Worm (Caenorhabditis elegans) whole organism, L1 larva: ENCODE measurements around the gene mrps-33.
"Not testable (repeated sequence)": the region's sequence is repeated elsewhere in the genome, so short reads cannot be mapped to it uniquely, and the experiment has no call there.

Experiments
- C04F5.9 ChIP-seq: sonication (generic microtip); optimal IDR thresholded peaks from 2 replicates; lab custom pipeline; 2016; ENCODE audit warnings: missing genetic modification characterization, missing compliant biosample characterization
- C16A3.4 ChIP-seq: fragments of 150-350 bp; optimal IDR thresholded peaks from 2 replicates; lab custom pipeline; 2014; ENCODE audit warnings: missing biosample characterization, missing genetic modification characterization
- F16B12.6 ChIP-seq: fragments of 150-350 bp; optimal IDR thresholded peaks from 2 replicates; lab custom pipeline; 2014; ENCODE audit warnings: missing biosample characterization, missing genetic modification characterization
- aly-2 ChIP-seq: fragments of 150-350 bp; optimal IDR thresholded peaks from 2 replicates; lab custom pipeline; 2014; ENCODE audit warnings: missing biosample characterization, missing genetic modification characterization
- ama-1 ChIP-seq: fragments of 150-350 bp; optimal IDR thresholded peaks from 2 replicates; lab custom pipeline; 2014
- ceh-8 ChIP-seq: fragments of 200-800 bp; sonication (Bioruptor generic); optimal IDR thresholded peaks from 2 replicates; lab custom pipeline; 2018; ENCODE audit warnings: mild to moderate bottlenecking, missing genetic modification characterization, moderate library complexity, missing compliant biosample characterization
- ceh-82 ChIP-seq, 3 experiments: fragments of 150-350 bp in 1 of 3; sonication (generic microtip) in 2 of 3; optimal IDR thresholded peaks; 2 replicates each; lab custom pipeline; 2014 to 2017; ENCODE audit warnings: missing biosample characterization in 3 of 3, missing genetic modification characterization in 3 of 3
- ces-1 ChIP-seq: fragments of 150-350 bp; optimal IDR thresholded peaks from 2 replicates; lab custom pipeline; 2014; ENCODE audit warnings: missing biosample characterization, missing genetic modification reagents, missing genetic modification characterization
- dpl-1 ChIP-seq, 3 experiments: fragments of 150-350 bp in 2 of 3; sonication (generic microtip) in 1 of 3; optimal IDR thresholded peaks; 2 replicates each; lab custom pipeline; 2014 to 2017; ENCODE audit warnings: missing biosample characterization in 3 of 3, missing genetic modification characterization in 3 of 3, missing genetic modification reagents in 3 of 3
- efl-1 ChIP-seq, 4 experiments: fragments of 150-350 bp; optimal IDR thresholded peaks in 3 of 4; peaks in 1 of 4; 1 replicate in 1 of 4; 2 replicates in 3 of 4; lab custom pipeline; 2014; ENCODE audit warnings: missing biosample characterization in 2 of 4, missing genetic modification characterization in 2 of 4, missing genetic modification reagents in 2 of 4
- egl-27 ChIP-seq, 2 experiments: fragments of 150-350 bp in 1 of 2; sonication (generic microtip); optimal IDR thresholded peaks; 3 replicates each; lab custom pipeline; 2017 to 2018; ENCODE audit warnings: missing biosample characterization in 2 of 2, missing genetic modification characterization in 2 of 2, missing genetic modification reagents in 2 of 2
- elt-2 ChIP-seq: sonication (generic microtip); optimal IDR thresholded peaks from 2 replicates; lab custom pipeline; 2016; ENCODE audit warnings: missing genetic modification characterization, mild to moderate bottlenecking, inconsistent platforms, missing compliant biosample characterization, missing genetic modification reagents
- elt-3 ChIP-seq, 6 experiments: fragments of 150-350 bp in 1 of 6; sonication (generic microtip); optimal IDR thresholded peaks; 2 replicates each; lab custom pipeline; 2017 to 2018; ENCODE audit warnings: missing biosample characterization in 6 of 6, missing genetic modification characterization in 6 of 6, inconsistent platforms in 1 of 6
- fkh-10 ChIP-seq: sonication (generic microtip); optimal IDR thresholded peaks from 2 replicates; lab custom pipeline; 2017; ENCODE audit warnings: missing biosample characterization, missing genetic modification reagents, missing genetic modification characterization
- hlh-4 ChIP-seq: sonication (generic microtip); optimal IDR thresholded peaks from 2 replicates; lab custom pipeline; 2016; ENCODE audit warnings: mild to moderate bottlenecking, missing genetic modification characterization, missing compliant biosample characterization
- hpl-2 ChIP-seq: fragments of 150-350 bp; optimal IDR thresholded peaks from 2 replicates; lab custom pipeline; 2014; ENCODE audit warnings: missing biosample characterization, missing genetic modification reagents, missing genetic modification characterization
- irx-1 ChIP-seq: sonication (generic microtip); optimal IDR thresholded peaks from 2 replicates; lab custom pipeline; 2016; ENCODE audit warnings: missing genetic modification characterization, missing compliant biosample characterization
- isw-1 ChIP-seq: fragments of 200-800 bp; sonication (Bioruptor generic); IDR thresholded peaks from 2 replicates; pipeline ENCODE4 v1.3.6; 2022; ENCODE audit warnings: missing genetic modification characterization, missing compliant biosample characterization
- jun-1 ChIP-seq: fragments of 150-350 bp; optimal IDR thresholded peaks from 2 replicates; lab custom pipeline; 2014; ENCODE audit warnings: missing biosample characterization, missing genetic modification reagents, missing genetic modification characterization
- lin-14 ChIP-seq: fragments of 200-800 bp; sonication (Bioruptor generic); optimal IDR thresholded peaks from 2 replicates; lab custom pipeline; 2018; ENCODE audit warnings: mild to moderate bottlenecking, missing genetic modification characterization, moderate library complexity, missing compliant biosample characterization
- lin-35 ChIP-seq, 2 experiments: fragments of 150-350 bp; optimal IDR thresholded peaks; 2 replicates each; lab custom pipeline; 2014; ENCODE audit warnings: missing biosample characterization in 2 of 2, missing genetic modification characterization in 2 of 2, missing genetic modification reagents in 2 of 2
- lsy-2 ChIP-seq, 2 experiments: fragments of 150-350 bp; optimal IDR thresholded peaks; 2 replicates each; lab custom pipeline; 2014; ENCODE audit warnings: missing biosample characterization in 2 of 2, missing genetic modification characterization in 2 of 2
- mab-9 ChIP-seq: fragments of 200-800 bp; sonication (Bioruptor generic); IDR thresholded peaks from 2 replicates; pipeline ENCODE4 v1.3.6; 2022; ENCODE audit warnings: missing genetic modification reagents, missing genetic modification characterization, missing compliant biosample characterization
- mdl-1 ChIP-seq, 2 experiments: fragments of 150-350 bp; optimal IDR thresholded peaks; 2 replicates each; lab custom pipeline; 2014 to 2017; ENCODE audit warnings: missing biosample characterization in 2 of 2, missing genetic modification characterization in 2 of 2, inconsistent platforms in 1 of 2
- mef-2 ChIP-seq: fragments of 150-350 bp; optimal IDR thresholded peaks from 2 replicates; lab custom pipeline; 2014; ENCODE audit warnings: missing biosample characterization, missing genetic modification characterization
- mep-1 ChIP-seq: fragments of 150-350 bp; optimal IDR thresholded peaks from 2 replicates; lab custom pipeline; 2014; ENCODE audit warnings: missing biosample characterization, missing genetic modification characterization
- nhr-12 ChIP-seq: sonication (generic microtip); optimal IDR thresholded peaks from 2 replicates; lab custom pipeline; 2017; ENCODE audit warnings: missing biosample characterization, missing genetic modification characterization
- nhr-20 ChIP-seq: sonication (generic microtip); optimal IDR thresholded peaks from 2 replicates; lab custom pipeline; 2016; ENCODE audit warnings: mild to moderate bottlenecking, missing genetic modification characterization, missing compliant biosample characterization
- nhr-71 ChIP-seq: sonication (generic microtip); optimal IDR thresholded peaks from 2 replicates; lab custom pipeline; 2016; ENCODE audit warnings: mild to moderate bottlenecking, missing genetic modification characterization, moderate library complexity, missing compliant biosample characterization
- nhr-76 ChIP-seq: sonication (generic microtip); optimal IDR thresholded peaks from 2 replicates; lab custom pipeline; 2017; ENCODE audit warnings: missing biosample characterization, missing genetic modification characterization
- nhr-85 ChIP-seq: sonication (generic microtip); peaks from one replicate; lab custom pipeline; 2016; ENCODE audit warnings: missing genetic modification characterization, inconsistent platforms, missing compliant biosample characterization
- pag-3 ChIP-seq: sonication (generic microtip); optimal IDR thresholded peaks from 2 replicates; lab custom pipeline; 2017; ENCODE audit warnings: missing genetic modification characterization, mild to moderate bottlenecking, missing compliant biosample characterization, antibody characterized with exemption, borderline replicate concordance; ENCODE audit not compliant: insufficient read depth
- pqm-1 ChIP-seq: sonication (generic microtip); optimal IDR thresholded peaks from 3 replicates; lab custom pipeline; 2017; ENCODE audit warnings: missing biosample characterization, missing genetic modification characterization
- rnt-1 ChIP-seq: sonication (generic microtip); optimal IDR thresholded peaks from 2 replicates; lab custom pipeline; 2016; ENCODE audit warnings: mild to moderate bottlenecking, missing genetic modification characterization, moderate library complexity, missing compliant biosample characterization
- snpc-4 ChIP-seq: fragments of 150-350 bp; optimal IDR thresholded peaks from 2 replicates; lab custom pipeline; 2014; ENCODE audit warnings: missing biosample characterization, missing genetic modification characterization
- sox-4 ChIP-seq: sonication (generic microtip); optimal IDR thresholded peaks from 2 replicates; lab custom pipeline; 2016; ENCODE audit warnings: missing genetic modification characterization, missing compliant biosample characterization
- sptf-1 ChIP-seq: fragments of 150-350 bp; optimal IDR thresholded peaks from 2 replicates; lab custom pipeline; 2014; ENCODE audit warnings: missing biosample characterization, missing genetic modification characterization
- swsn-7 ChIP-seq: sonication (generic microtip); optimal IDR thresholded peaks from 2 replicates; lab custom pipeline; 2016; ENCODE audit warnings: missing genetic modification characterization, missing compliant biosample characterization
- tbx-2 ChIP-seq: sonication (generic microtip); optimal IDR thresholded peaks from 2 replicates; lab custom pipeline; 2016; ENCODE audit warnings: missing genetic modification characterization, missing compliant biosample characterization
- unc-62 ChIP-seq: fragments of 150-350 bp; optimal IDR thresholded peaks from 2 replicates; lab custom pipeline; 2014; ENCODE audit warnings: missing biosample characterization, missing genetic modification reagents, missing genetic modification characterization
- unc-98 ChIP-seq: fragments of 200-800 bp; sonication (Bioruptor generic); IDR thresholded peaks from 2 replicates; pipeline ENCODE4 v1.3.6; 2022; ENCODE audit warnings: missing genetic modification characterization, missing compliant biosample characterization
- vab-15 ChIP-seq: sonication (generic microtip); optimal IDR thresholded peaks from 2 replicates; lab custom pipeline; 2017; ENCODE audit warnings: missing genotype, mild to moderate bottlenecking, missing genetic modification characterization, missing compliant biosample characterization
- zag-1 ChIP-seq: fragments of 150-350 bp; optimal IDR thresholded peaks from 2 replicates; lab custom pipeline; 2014; ENCODE audit warnings: missing biosample characterization, missing genetic modification characterization
- ztf-11 ChIP-seq, 2 experiments: sonication (generic microtip); optimal IDR thresholded peaks; 2 replicates each; lab custom pipeline; 2016 to 2017; ENCODE audit warnings: missing genetic modification characterization in 2 of 2, missing biosample characterization in 1 of 2, missing compliant biosample characterization in 1 of 2

Gene mrps-33

DNA sequence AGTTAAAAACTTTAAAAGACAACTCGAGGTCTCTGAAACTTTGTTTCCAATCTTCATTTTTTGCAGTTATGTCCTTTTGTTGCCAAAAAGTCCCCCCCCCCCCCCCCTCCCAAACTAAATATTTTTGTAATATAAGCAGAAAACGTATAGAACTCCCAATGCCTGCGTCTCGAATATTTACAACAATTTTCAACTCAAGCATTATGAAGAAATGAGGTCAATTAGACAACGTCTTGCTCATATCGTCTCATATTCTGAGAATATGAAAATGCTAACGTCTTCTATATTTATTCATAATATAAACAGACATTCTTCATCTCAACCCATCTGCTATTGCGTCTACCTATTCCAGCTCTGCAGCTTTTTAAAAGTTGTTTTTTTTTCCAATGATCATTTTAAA, 21.7 kb downstream of the mrps-33 start, which contains the start of gene H23L24.1:
TSS of gene H23L24.1 (plus strand) at position 301 of the 400 bp plus-strand sequence.
- TF ChIP-seq nhr-20 (no peak), C16A3.4 (tag; lab: Kevin White, UChicago) (no peak), lsy-2 (tag; optimal IDR thresholded peaks at IDR 0.05; lab: Kevin White, UChicago) (no peak), pqm-1 (tag; lab: Kevin White, UChicago) (no peak), elt-2 (tag; lab: Kevin White, UChicago) (no peak), unc-62 (GFP tag; lab: Kevin White, UChicago) (no peak), hpl-2 (no peak), F16B12.6 (tag; lab: Kevin White, UChicago) (no peak)

ce11 chrIV:8715032-8715431, 24.8 kb downstream of the mrps-33 start, which contains the start of the genes parg-2 and ipla-5:
Gene parg-2 (minus strand): TSS chrIV:8715132.
Gene ipla-5 (plus strand): TSS chrIV:8715247.
- TF ChIP-seq sox-4 (tag; lab: Kevin White, UChicago); nhr-71; ama-1 (lab: Kevin White, UChicago): not testable (repeated sequence)

DNA sequence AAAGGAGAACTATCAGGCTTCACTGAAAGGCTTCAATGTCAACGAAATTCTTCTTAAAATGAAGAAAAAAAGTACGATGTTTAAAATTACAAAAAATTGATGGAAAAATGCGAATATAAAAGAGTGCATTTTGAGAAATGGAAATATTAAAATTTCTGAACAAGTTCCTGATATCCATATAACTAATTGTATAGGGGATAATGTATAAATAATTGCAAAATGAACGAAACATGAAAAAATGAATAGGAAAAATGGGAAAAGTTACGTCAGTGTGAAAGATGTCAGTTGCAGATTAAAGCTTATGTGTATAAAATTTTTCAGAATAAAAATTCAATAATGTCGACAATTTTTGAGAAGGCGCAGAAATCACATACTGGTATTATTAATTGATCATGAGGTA, 31.8 kb downstream of the mrps-33 start:
- TF ChIP-seq lin-14 (GFP tag; lab: Kevin White, UChicago): no peak
- TF ChIP-seq lin-35 (GFP tag; optimal IDR thresholded peaks at IDR 0.05; lab: Kevin White, UChicago): no peak
- no peak for TF ChIP-seq unc-98
- no peak for TF ChIP-seq isw-1 (GFP tag; lab: Robert Waterston, UW)
- no peak for TF ChIP-seq swsn-7
- no peak for TF ChIP-seq efl-1 (optimal IDR thresholded peaks at IDR 0.05; lab: Kevin White, UChicago)
- no peak for TF ChIP-seq efl-1 (GFP tag; optimal IDR thresholded peaks at IDR 0.05 in 1 of 2; lab: Kevin White, UChicago)
- no peak for TF ChIP-seq fkh-10 (GFP tag; lab: Kevin White, UChicago)
- TF ChIP-seq nhr-85 (tag; lab: Kevin White, UChicago): no peak
- no peak for TF ChIP-seq nhr-12 (tag; lab: Kevin White, UChicago)
- no peak for TF ChIP-seq nhr-71
- TF ChIP-seq C16A3.4 (tag; lab: Kevin White, UChicago): no peak
- no peak for TF ChIP-seq rnt-1 (tag; lab: Kevin White, UChicago)
- TF ChIP-seq elt-3 (tag; optimal IDR thresholded peaks at IDR 0.05; lab: Kevin White, UChicago): no peak

ce11 chrIV:8705504-8705903, 34.3 kb downstream of the mrps-33 start, which contains the start of gene H23L24.4:
Gene H23L24.4 (minus strand): TSS chrIV:8705604.
- no peak for TF ChIP-seq elt-3 (tag; optimal IDR thresholded peaks at IDR 0.05; lab: Kevin White, UChicago)
- TF ChIP-seq irx-1: no peak
- TF ChIP-seq egl-27 (tag; optimal IDR thresholded peaks at IDR 0.05; lab: Kevin White, UChicago): no peak
- TF ChIP-seq mep-1 (tag; lab: Kevin White, UChicago): no peak
- no peak for TF ChIP-seq mef-2 (tag; lab: Kevin White, UChicago)
- TF ChIP-seq pag-3: no peak
- TF ChIP-seq tbx-2 (tag; lab: Kevin White, UChicago): no peak
- TF ChIP-seq, all 84 proteins: peak for 0

ce11 chrIV:8697436-8697835, 42.4 kb downstream of the mrps-33 start, which contains the start of gene ttll-11:
Gene ttll-11 (plus strand): TSS chrIV:8697736.
- TF ChIP-seq ces-1 (no peak), mdl-1 (tag; optimal IDR thresholded peaks at IDR 0.05; lab: Kevin White, UChicago) (no peak), nhr-76 (no peak), swsn-7 (peak; percentile 5), nhr-71 (peak; percentile 31), snpc-4 (no peak), pqm-1 (tag; lab: Kevin White, UChicago) (no peak), ztf-11 (tag; optimal IDR thresholded peaks at IDR 0.05; lab: Kevin White, UChicago) (no peak), sptf-1 (tag; lab: Kevin White, UChicago) (no peak), dpl-1 (GFP tag; optimal IDR thresholded peaks at IDR 0.05; lab: Kevin White, UChicago) (no peak), elt-3 (tag; optimal IDR thresholded peaks at IDR 0.05; lab: Kevin White, UChicago) (no peak), C04F5.9 (tag; lab: Kevin White, UChicago) (no peak), lin-35 (GFP tag; optimal IDR thresholded peaks at IDR 0.05; lab: Kevin White, UChicago) (no peak), sox-4 (tag; lab: Kevin White, UChicago) (no peak), F16B12.6 (tag; lab: Kevin White, UChicago) (no peak), ceh-8 (GFP tag; lab: Kevin White, UChicago) (no peak), ceh-82 (tag; optimal IDR thresholded peaks at IDR 0.05; lab: Kevin White, UChicago) (no peak), egl-27 (tag; optimal IDR thresholded peaks at IDR 0.05; lab: Kevin White, UChicago) (no peak), zag-1 (tag; lab: Kevin White, UChicago) (no peak), hlh-4 (tag; lab: Kevin White, UChicago) (no peak), isw-1 (GFP tag; lab: Robert Waterston, UW) (no peak), aly-2 (tag; lab: Kevin White, UChicago) (no peak), vab-15 (tag; lab: Kevin White, UChicago) (no peak), jun-1 (no peak), mab-9 (no peak)
